Fruit fly (Drosophila melanogaster) whole organism, wandering third instar larva: ENCODE results near the gene spdi.

Source experiments
- CrebA ChIP-seq: fragments of 200-800 bp; sonication (Bioruptor generic); optimal IDR thresholded peaks from 2 replicates; lab custom pipeline; 2016; ENCODE audit warnings: missing biosample characterization, mild to moderate bottlenecking, missing genetic modification characterization, borderline replicate concordance
- Dfd ChIP-seq: fragments of >200 bp; optimal IDR thresholded peaks from 2 replicates; lab custom pipeline; 2017; ENCODE audit warnings: missing biosample characterization, missing genetic modification characterization
- GATAd ChIP-seq: sonication (Bioruptor generic); optimal IDR thresholded peaks from 2 replicates; lab custom pipeline; 2016; ENCODE audit warnings: missing biosample characterization, missing genetic modification characterization
- HLH106 ChIP-seq: fragments of 200-800 bp; optimal IDR thresholded peaks from 3 replicates; lab custom pipeline; 2019; ENCODE audit warnings: missing biosample characterization, mild to moderate bottlenecking, missing genetic modification characterization, moderate library complexity
- Hnf4 ChIP-seq: fragments of 200-800 bp; sonication (Bioruptor generic); optimal IDR thresholded peaks from 2 replicates; lab custom pipeline; 2016; ENCODE audit warnings: missing biosample characterization, mild to moderate bottlenecking, missing genetic modification characterization
- Hr83 ChIP-seq: fragments of 200-300 bp; sonication (Bioruptor generic); optimal IDR thresholded peaks from 2 replicates; lab custom pipeline; 2016; ENCODE audit warnings: missing biosample characterization, mild to moderate bottlenecking, missing genetic modification characterization, moderate library complexity; ENCODE audit not compliant: poor library complexity, severe bottlenecking
- Myc ChIP-seq: fragments of >200 bp; optimal IDR thresholded peaks from 2 replicates; lab custom pipeline; 2017
- Sp1 ChIP-seq: fragments of 200-800 bp; sonication (Bioruptor generic); optimal IDR thresholded peaks from 3 replicates; lab custom pipeline; 2019; ENCODE audit warnings: missing biosample characterization, mild to moderate bottlenecking, missing genetic modification characterization, moderate library complexity
- tai ChIP-seq: sonication (Bioruptor generic); optimal IDR thresholded peaks from 2 replicates; lab custom pipeline; 2016; ENCODE audit warnings: missing biosample characterization, missing genetic modification characterization
- usp ChIP-seq: fragments of >200 bp; optimal IDR thresholded peaks from 2 replicates; lab custom pipeline; 2017; ENCODE audit warnings: missing biosample characterization, missing genetic modification characterization
- woc ChIP-seq: sonication (Bioruptor generic); optimal IDR thresholded peaks from 2 replicates; lab custom pipeline; 2016; ENCODE audit warnings: missing biosample characterization, mild to moderate bottlenecking, missing genetic modification characterization

Gene spdi

DNA sequence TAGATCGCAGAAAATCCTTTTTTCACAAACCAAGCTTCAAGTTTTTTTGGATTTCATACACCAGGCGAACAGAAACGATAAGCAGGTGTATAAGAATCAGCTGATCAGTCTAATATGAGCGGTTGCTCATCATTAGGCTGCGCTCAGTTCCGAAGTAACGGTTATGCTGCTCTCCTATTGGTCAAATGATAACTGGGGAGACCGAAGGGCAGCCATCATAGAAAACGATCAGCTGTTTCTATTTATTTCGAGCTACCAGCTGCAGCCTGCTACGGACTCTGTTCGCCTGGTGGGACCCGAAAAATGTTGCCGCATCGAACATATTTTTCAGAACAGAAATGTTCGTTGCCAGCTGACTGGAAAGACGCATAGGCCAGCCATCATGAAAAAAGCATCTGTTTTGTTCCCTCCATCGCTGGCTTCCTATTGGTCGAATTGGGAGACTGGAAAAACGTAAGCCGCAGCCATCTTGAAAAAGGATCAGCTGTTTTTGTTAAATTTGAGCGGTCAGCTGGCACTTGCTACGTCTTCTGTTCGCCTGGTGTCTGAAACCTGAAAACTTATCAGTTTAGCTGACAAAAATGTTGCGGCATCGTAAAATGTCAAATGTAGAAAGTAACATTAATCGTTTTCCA lies 73.5 kb downstream of the spdi start:
- TF ChIP-seq Hnf4 (GFP tag; lab: Kevin White, UChicago) (no peak), CrebA (GFP tag; lab: Kevin White, UChicago) (no peak), Dfd (GFP tag; lab: Kevin White, UChicago) (no peak), GATAd (no peak), HLH106 (tag; lab: Kevin White, UChicago) (no peak)

DNA sequence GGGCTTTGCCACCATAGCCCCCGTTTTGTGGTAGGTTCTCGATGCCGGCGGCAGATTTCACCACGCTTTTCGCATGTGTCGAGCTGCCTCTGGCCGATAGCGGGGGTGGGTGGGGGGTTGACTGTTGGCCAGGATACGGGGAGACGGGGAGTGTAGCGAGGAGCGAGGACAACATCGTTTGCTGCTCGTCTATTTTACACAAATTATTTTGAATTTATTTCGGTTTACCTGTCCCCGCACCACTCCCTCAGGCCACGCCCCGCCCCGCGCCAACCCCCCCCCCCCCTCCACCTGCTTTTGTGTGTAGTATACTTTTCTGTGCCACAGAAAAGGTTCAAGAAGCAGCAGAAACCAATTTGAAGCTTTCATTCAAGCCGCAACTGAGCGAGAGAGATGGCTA lies 77.9 kb downstream of the spdi start:
- TF ChIP-seq tai (GFP tag; lab: Kevin White, UChicago), result no peak
- TF ChIP-seq Hnf4 (GFP tag; lab: Kevin White, UChicago), result no peak
- no peak for TF ChIP-seq woc
- no peak for TF ChIP-seq Myc (lab: Kevin White, UChicago)
- TF ChIP-seq Sp1 (GFP tag; lab: Kevin White, UChicago), result no peak
- TF ChIP-seq usp (GFP tag; lab: Kevin White, UChicago), result no peak
- no peak for TF ChIP-seq Hr83 (GFP tag; lab: Kevin White, UChicago)
